Fruit fly (Drosophila melanogaster) whole organism, embryonic: ENCODE data around the gene Trxr1.

Experiments
- Atf6 ChIP-seq: fragments of 200-800 bp; sonication (Bioruptor generic); IDR thresholded peaks from 2 replicates; pipeline ENCODE4 v1.3.6; 2022; ENCODE audit warnings: missing biosample characterization, missing genetic modification characterization
- BEAF-32 ChIP-seq: fragments of 200-800 bp; sonication (Bioruptor generic); optimal IDR thresholded peaks from 3 replicates; lab custom pipeline; 2017; ENCODE audit warnings: missing biosample characterization, missing genetic modification characterization, mild to moderate bottlenecking, moderate library complexity, missing genetic modification reagents
- BtbVII ChIP-seq: fragments of 200-800 bp; sonication (Bioruptor generic); optimal IDR thresholded peaks from 3 replicates; lab custom pipeline; 2017; ENCODE audit warnings: missing biosample characterization, mild to moderate bottlenecking, missing genetic modification characterization
- CG10209 ChIP-seq: fragments of 200-800 bp; sonication (Bioruptor generic); optimal IDR thresholded peaks from 3 replicates; lab custom pipeline; 2017; ENCODE audit warnings: missing biosample characterization, mild to moderate bottlenecking, missing genetic modification characterization, missing genetic modification reagents
- CG10979 ChIP-seq: fragments of 200-800 bp; sonication (Bioruptor generic); optimal IDR thresholded peaks from 2 replicates; lab custom pipeline; 2018; ENCODE audit warnings: missing biosample characterization, mild to moderate bottlenecking, missing genetic modification characterization, moderate library complexity
- CG11456 ChIP-seq: fragments of 200-800 bp; sonication (Bioruptor generic); IDR thresholded peaks from 3 replicates; pipeline ENCODE4 v1.3.6; 2022; ENCODE audit warnings: missing biosample characterization, missing genetic modification characterization
- CG11696 ChIP-seq: fragments of 200-800 bp; sonication (Bioruptor generic); IDR thresholded peaks from 2 replicates; pipeline ENCODE4 v1.3.6; 2022; ENCODE audit warnings: missing biosample characterization, missing genetic modification characterization
- CG12744 ChIP-seq: fragments of 200-800 bp; sonication (Bioruptor generic); optimal IDR thresholded peaks from 2 replicates; lab custom pipeline; 2016; ENCODE audit warnings: missing biosample characterization, missing genetic modification characterization
- CG12769 ChIP-seq: fragments of 200-800 bp; sonication (Bioruptor generic); optimal IDR thresholded peaks from 2 replicates; lab custom pipeline; 2019; ENCODE audit warnings: missing biosample characterization, mild to moderate bottlenecking, missing genetic modification characterization, moderate library complexity
- CG14860 ChIP-seq: fragments of 200-800 bp; sonication (Bioruptor generic); IDR thresholded peaks from 3 replicates; pipeline ENCODE4 v1.3.6; 2022; ENCODE audit warnings: missing biosample characterization, missing genetic modification characterization; ENCODE audit not compliant: partially characterized antibody
- CG15479 ChIP-seq: fragments of 200-800 bp; sonication (Bioruptor generic); optimal IDR thresholded peaks from 3 replicates; lab custom pipeline; 2019; ENCODE audit warnings: missing biosample characterization, mild to moderate bottlenecking, missing genetic modification characterization, moderate library complexity
- CG17612 ChIP-seq: fragments of 200-800 bp; sonication (Bioruptor generic); IDR thresholded peaks from 2 replicates; pipeline ENCODE4 v1.3.6; 2022; ENCODE audit warnings: missing biosample characterization, missing genetic modification characterization
- CG2678 ChIP-seq: fragments of 200-800 bp; sonication (Bioruptor generic); optimal IDR thresholded peaks from 3 replicates; lab custom pipeline; 2019; ENCODE audit warnings: missing biosample characterization, mild to moderate bottlenecking, missing genetic modification characterization, moderate library complexity
- CG2712 ChIP-seq: fragments of 200-800 bp; optimal IDR thresholded peaks from 3 replicates; lab custom pipeline; 2019; ENCODE audit warnings: missing biosample characterization, mild to moderate bottlenecking, missing genetic modification characterization, moderate library complexity
- CG30403 ChIP-seq: fragments of 200-800 bp; sonication (Bioruptor generic); optimal IDR thresholded peaks from 3 replicates; lab custom pipeline; 2016; ENCODE audit warnings: missing biosample characterization, missing genetic modification characterization
- CG32532 ChIP-seq: fragments of 200-800 bp; sonication (Bioruptor generic); IDR thresholded peaks from 2 replicates; pipeline ENCODE4 v1.3.6; 2022; ENCODE audit warnings: missing biosample characterization, missing genetic modification characterization
- CG3281 ChIP-seq: fragments of 200-800 bp; sonication (Bioruptor generic); optimal IDR thresholded peaks from 3 replicates; lab custom pipeline; 2017; ENCODE audit warnings: missing biosample characterization, mild to moderate bottlenecking, missing genetic modification characterization
- CG34224 ChIP-seq: fragments of 200-800 bp; sonication (Bioruptor generic); IDR thresholded peaks from 3 replicates; pipeline ENCODE4 v1.3.6; 2022; ENCODE audit warnings: missing biosample characterization, missing genetic modification characterization; ENCODE audit not compliant: partially characterized antibody
- CG6765 ChIP-seq: fragments of 200-800 bp; sonication (Bioruptor generic); optimal IDR thresholded peaks from 3 replicates; lab custom pipeline; 2017; ENCODE audit warnings: missing biosample characterization, mild to moderate bottlenecking, missing genetic modification characterization
- CG6813 ChIP-seq: fragments of 200-800 bp; sonication (Bioruptor generic); optimal IDR thresholded peaks from 2 replicates; lab custom pipeline; 2017; ENCODE audit warnings: missing biosample characterization, missing genetic modification characterization, mild to moderate bottlenecking, moderate library complexity, missing genetic modification reagents
- CG7556 ChIP-seq: fragments of 200-800 bp; sonication (Bioruptor generic); optimal IDR thresholded peaks from 2 replicates; lab custom pipeline; 2017; ENCODE audit warnings: missing biosample characterization, mild to moderate bottlenecking, missing genetic modification characterization
- CG7839 ChIP-seq: fragments of 200-800 bp; sonication (Bioruptor generic); optimal IDR thresholded peaks from 3 replicates; lab custom pipeline; 2018; ENCODE audit warnings: missing biosample characterization, mild to moderate bottlenecking, missing genetic modification characterization, moderate library complexity
- CG8388 ChIP-seq: fragments of 200-800 bp; sonication (Bioruptor generic); optimal IDR thresholded peaks from 2 replicates; lab custom pipeline; 2019; ENCODE audit warnings: missing biosample characterization, mild to moderate bottlenecking, missing genetic modification characterization, moderate library complexity
- Gug ChIP-seq: fragments of 200-800 bp; sonication (Bioruptor generic); IDR thresholded peaks from 4 replicates; pipeline ENCODE4 v1.3.6; 2022; ENCODE audit warnings: missing biosample characterization, missing genetic modification characterization
- Hand ChIP-seq: fragments of 200-800 bp; sonication (Bioruptor generic); optimal IDR thresholded peaks from 2 replicates; lab custom pipeline; 2017; ENCODE audit warnings: mild to moderate bottlenecking, missing biosample characterization, missing genetic modification reagents, missing genetic modification characterization
- Hmr ChIP-seq: fragments of 200-800 bp; sonication (Bioruptor generic); optimal IDR thresholded peaks from 3 replicates; lab custom pipeline; 2017; ENCODE audit warnings: mild to moderate bottlenecking, missing biosample characterization, missing genetic modification reagents, missing genetic modification characterization
- MBD-R2 ChIP-seq: fragments of 200-800 bp; sonication (Bioruptor generic); IDR thresholded peaks from 2 replicates; pipeline ENCODE4 v1.3.6; 2022; ENCODE audit warnings: missing biosample characterization, missing genetic modification characterization
- Sin3A ChIP-seq: fragments of >200 bp; optimal IDR thresholded peaks from 2 replicates; lab custom pipeline; 2018
- az2 ChIP-seq: fragments of 200-800 bp; sonication (Bioruptor generic); optimal IDR thresholded peaks from 3 replicates; lab custom pipeline; 2016; ENCODE audit warnings: missing biosample characterization, missing genetic modification characterization
- bab2 ChIP-seq: fragments of 200-800 bp; sonication (Bioruptor generic); optimal IDR thresholded peaks from 2 replicates; lab custom pipeline; 2016; ENCODE audit warnings: missing biosample characterization, missing genetic modification characterization
- bsh ChIP-seq, 2 experiments: fragments of 200-800 bp; sonication (Bioruptor generic); optimal IDR thresholded peaks; 2 replicates each; lab custom pipeline; 2017 to 2018; ENCODE audit warnings: mild to moderate bottlenecking in 2 of 2, missing biosample characterization in 2 of 2, missing genetic modification characterization in 2 of 2, moderate library complexity in 1 of 2
- caup ChIP-seq: fragments of 200-800 bp; sonication (Bioruptor generic); optimal IDR thresholded peaks from 3 replicates; lab custom pipeline; 2017; ENCODE audit warnings: missing biosample characterization, mild to moderate bottlenecking, missing genetic modification characterization, moderate library complexity; ENCODE audit not compliant: severe bottlenecking
- dpn ChIP-seq, 2 experiments: fragments of 200-800 bp; sonication (Bioruptor generic); optimal IDR thresholded peaks; 3 replicates each; lab custom pipeline; 2016; ENCODE audit warnings: missing biosample characterization in 2 of 2, missing genetic modification characterization in 2 of 2
- grau ChIP-seq: fragments of 200-800 bp; optimal IDR thresholded peaks from 3 replicates; lab custom pipeline; 2019; ENCODE audit warnings: missing biosample characterization, mild to moderate bottlenecking, missing genetic modification characterization, moderate library complexity
- gsb-n ChIP-seq: fragments of 200-800 bp; sonication (Bioruptor generic); optimal IDR thresholded peaks from 3 replicates; lab custom pipeline; 2018; ENCODE audit warnings: missing biosample characterization, mild to moderate bottlenecking, missing genetic modification characterization
- hkb ChIP-seq, 2 experiments: fragments of 200-800 bp in 1 of 2; fragments of >200 bp in 1 of 2; sonication (Bioruptor generic) in 1 of 2; IDR thresholded peaks in 1 of 2; optimal IDR thresholded peaks in 1 of 2; 2 replicates each; pipeline versions ENCODE4 v1.3.6 to Lab custom; 2017 to 2022; ENCODE audit warnings: missing biosample characterization in 1 of 2, missing genetic modification characterization in 1 of 2
- phol ChIP-seq: fragments of 200-800 bp; sonication (Bioruptor generic); optimal IDR thresholded peaks from 3 replicates; lab custom pipeline; 2018; ENCODE audit warnings: missing biosample characterization, mild to moderate bottlenecking, missing genetic modification characterization, moderate library complexity
- rib ChIP-seq: fragments of 200-800 bp; sonication (Bioruptor generic); IDR thresholded peaks from 2 replicates; pipeline ENCODE4 v1.3.6; 2022; ENCODE audit warnings: missing biosample characterization, missing genetic modification characterization
- sens ChIP-seq: fragments of 200-800 bp; sonication (Bioruptor generic); peaks from one replicate; lab custom pipeline; 2016; ENCODE audit warnings: missing biosample characterization, missing genetic modification characterization
- sug ChIP-seq: fragments of 200-800 bp; optimal IDR thresholded peaks from 2 replicates; lab custom pipeline; 2019; ENCODE audit warnings: missing biosample characterization, mild to moderate bottlenecking, missing genetic modification characterization, moderate library complexity
- tap ChIP-seq: fragments of 200-800 bp; optimal IDR thresholded peaks from 3 replicates; lab custom pipeline; 2019; ENCODE audit warnings: missing biosample characterization, mild to moderate bottlenecking, missing genetic modification characterization, moderate library complexity
- tgo ChIP-seq: fragments of 200-800 bp; sonication (Bioruptor generic); IDR thresholded peaks from 3 replicates; pipeline ENCODE4 v1.3.6; 2022; ENCODE audit warnings: missing biosample characterization, missing genetic modification characterization
- tna ChIP-seq: fragments of 200-800 bp; sonication (Bioruptor generic); IDR thresholded peaks from 2 replicates; pipeline ENCODE4 v1.3.6; 2022; ENCODE audit warnings: missing biosample characterization, missing genetic modification characterization; ENCODE audit not compliant: partially characterized antibody
- ttk ChIP-seq: fragments of 200-800 bp; sonication (Bioruptor generic); IDR thresholded peaks from 2 replicates; pipeline ENCODE4 v2.1.2; 2022; ENCODE audit warnings: missing biosample characterization, missing genetic modification characterization
- yki ChIP-seq: fragments of >200 bp; optimal IDR thresholded peaks from 3 replicates; lab custom pipeline; 2018
- zen2 ChIP-seq: fragments of 200-800 bp; sonication (Bioruptor generic); IDR thresholded peaks from 3 replicates; pipeline ENCODE4 v1.3.6; 2022; ENCODE audit warnings: missing biosample characterization, missing genetic modification characterization; ENCODE audit not compliant: partially characterized antibody

Trxr1 gene

DNA sequence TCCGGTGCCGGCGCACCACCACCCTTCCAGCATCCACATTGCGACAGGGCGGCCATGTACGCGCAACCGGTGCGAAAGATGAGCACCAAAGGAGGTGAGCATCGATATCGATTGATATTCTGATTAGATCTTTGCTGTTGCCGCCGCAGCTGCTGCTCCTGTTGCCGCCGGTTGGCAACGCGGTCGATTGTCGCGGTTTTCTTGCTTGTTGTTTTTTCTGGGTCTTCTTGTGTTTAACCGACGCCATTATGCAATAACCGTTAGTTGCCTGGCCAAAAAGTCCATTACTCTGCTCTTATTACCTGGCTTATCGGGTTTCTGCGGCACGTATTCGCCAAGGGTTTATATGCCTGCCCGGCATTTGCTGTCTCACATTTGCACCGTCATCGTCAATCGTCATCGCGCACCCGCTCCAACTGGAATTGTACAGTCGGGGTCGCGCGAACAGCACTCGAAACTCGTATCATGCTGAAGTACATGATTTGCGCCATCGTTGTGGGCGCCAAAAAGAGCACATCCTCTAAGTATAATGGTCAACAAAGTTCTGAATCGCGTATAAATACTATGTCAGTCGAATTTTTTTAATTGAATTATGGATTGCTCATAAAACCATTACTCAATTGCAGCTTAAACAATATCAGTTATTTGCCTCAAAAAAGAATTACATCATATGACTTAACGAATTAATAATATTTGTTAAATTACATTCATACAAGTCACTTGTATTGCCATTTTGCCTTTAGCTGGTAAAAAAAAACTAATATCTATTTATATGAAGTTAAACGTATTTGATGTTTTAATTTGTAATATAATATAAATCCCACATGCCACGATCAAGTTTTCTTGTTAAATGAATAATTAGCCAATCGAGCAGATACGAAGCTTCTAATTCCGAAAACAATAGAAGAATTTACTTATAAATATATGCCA is 1.9 kb downstream of the Trxr1 start, which contains the start of gene sni (continued):
- TF ChIP-seq Atf6 (GFP tag; lab: Robert Waterston, UW) (0 out of 2 replicates have a peak, but pooled peaks have one; percentile 36), CG14860 (GFP tag; lab: Robert Waterston, UW) (peak; percentile 57; the same call in 2 of the 3 replicates), tgo (GFP tag; lab: Robert Waterston, UW) (0 out of 3 replicates have a peak, but pooled peaks have one; percentile 13), CG15479 (GFP tag; lab: Kevin White, UChicago) (peak; percentile 40), CG10979 (tag; lab: Kevin White, UChicago) (peak; percentile 17), CG6813 (GFP tag; lab: Kevin White, UChicago) (no peak), BEAF-32 (GFP tag; lab: Kevin White, UChicago) (no peak), CG3281 (peak; percentile 23), Hmr (peak; percentile 13), CG10209 (GFP tag; lab: Kevin White, UChicago) (peak; percentile 15), CG12744 (no peak), CG2678 (tag; lab: Kevin White, UChicago) (peak; percentile 58), yki (lab: Kevin White, UChicago) (no peak), rib (0 out of 2 replicates have a peak, but pooled peaks have one; percentile 26), CG11456 (GFP tag; lab: Robert Waterston, UW) (0 out of 3 replicates have a peak, but pooled peaks have one; percentile 17), dpn (GFP tag; optimal IDR thresholded peaks at IDR 0.05; lab: Kevin White, UChicago) (peak in 1 of 2 experiments; percentile 39), CG8388 (GFP tag; lab: Kevin White, UChicago) (no peak), zen2 (GFP tag; lab: Robert Waterston, UW) (0 out of 3 replicates have a peak, but pooled peaks have one; percentile 13), bab2 (GFP tag; lab: Kevin White, UChicago) (peak; percentile 20), az2 (GFP tag; lab: Kevin White, UChicago) (peak; percentile 6), Sin3A (lab: Kevin White, UChicago) (peak; percentile 56), Hand (no peak), caup (GFP tag; lab: Kevin White, UChicago) (peak; percentile 11), sens (peak; percentile 66), hkb (optimal IDR thresholded peaks at IDR 0.05; lab: Kevin White, UChicago) (no peak), hkb (GFP tag; IDR thresholded peaks at IDR 0.05; lab: Robert Waterston, UW) (0 out of 2 replicates have a peak, but pooled peaks have one; percentile 36), MBD-R2 (GFP tag; lab: Robert Waterston, UW) (0 out of 2 replicates have a peak, but pooled peaks have one; percentile 25), ttk (no peak), tap (tag; lab: Kevin White, UChicago) (no peak), CG32532 (GFP tag; lab: Robert Waterston, UW) (peak; percentile 46; the same call in 1 of the 2 replicates), sug (tag; lab: Kevin White, UChicago) (peak; percentile 17), CG11696 (GFP tag; lab: Robert Waterston, UW) (peak; percentile 93), CG12769 (peak; percentile 15), CG34224 (GFP tag; lab: Robert Waterston, UW) (peak; percentile 14; the same call in 1 of the 3 replicates), grau (peak; percentile 18), CG30403 (peak; percentile 9), CG7839 (tag; lab: Kevin White, UChicago) (peak; percentile 54), tna (no peak), bsh (GFP tag; optimal IDR thresholded peaks at IDR 0.05; lab: Kevin White, UChicago) (no peak), CG7556 (GFP tag; lab: Kevin White, UChicago) (peak; percentile 34), Gug (GFP tag; lab: Robert Waterston, UW) (no peak), BtbVII (peak; percentile 1), CG6765 (GFP tag; lab: Kevin White, UChicago) (peak; percentile 1), gsb-n (no peak), CG2712 (tag; lab: Kevin White, UChicago) (peak; percentile 11), CG17612 (GFP tag; lab: Robert Waterston, UW) (no peak), phol (tag; lab: Kevin White, UChicago) (peak; percentile 11)
